Worm (Caenorhabditis elegans) whole organism, L4/young adult: ENCODE measurements around the gene fbxb-41.
"Not testable (repeated sequence)": the region's sequence is repeated elsewhere in the genome, so short reads cannot be mapped to it uniquely, and the experiment has no call there.

Experiments
- W03F9.2 ChIP-seq: fragments of 150-350 bp; optimal IDR thresholded peaks from 2 replicates; lab custom pipeline; 2014; ENCODE audit warnings: missing biosample characterization, missing genetic modification characterization
- him-1 ChIP-seq: sonication (generic microtip); optimal IDR thresholded peaks from 2 replicates; lab custom pipeline; 2016; ENCODE audit warnings: missing genotype, missing genetic modification reagents, missing genetic modification characterization, missing compliant biosample characterization

ce11 chrII:1060702-1061101 is 18.6 kb upstream of the fbxb-41 start, which contains the start of gene btb-10:
- TF ChIP-seq him-1, W03F9.2 (tag; lab: Kevin White, UChicago): not testable (repeated sequence)
